Worm (Caenorhabditis elegans) whole organism, L1 larva: ENCODE measurements around the gene rps-11.

Experiments
- blmp-1 ChIP-seq: fragments of 150-350 bp; optimal IDR thresholded peaks from 2 replicates; lab custom pipeline; 2014; ENCODE audit warnings: missing biosample characterization, missing genetic modification characterization
- egl-27 ChIP-seq, 2 experiments: fragments of 150-350 bp in 1 of 2; sonication (generic microtip); optimal IDR thresholded peaks; 3 replicates each; lab custom pipeline; 2017 to 2018; ENCODE audit warnings: missing biosample characterization in 2 of 2, missing genetic modification characterization in 2 of 2, missing genetic modification reagents in 2 of 2
- jun-1 ChIP-seq: fragments of 150-350 bp; optimal IDR thresholded peaks from 2 replicates; lab custom pipeline; 2014; ENCODE audit warnings: missing biosample characterization, missing genetic modification reagents, missing genetic modification characterization
- mdl-1 ChIP-seq, 2 experiments: fragments of 150-350 bp; optimal IDR thresholded peaks; 2 replicates each; lab custom pipeline; 2014 to 2017; ENCODE audit warnings: missing biosample characterization in 2 of 2, missing genetic modification characterization in 2 of 2, inconsistent platforms in 1 of 2
- nhr-12 ChIP-seq: sonication (generic microtip); optimal IDR thresholded peaks from 2 replicates; lab custom pipeline; 2017; ENCODE audit warnings: missing biosample characterization, missing genetic modification characterization
- unc-62 ChIP-seq: fragments of 150-350 bp; optimal IDR thresholded peaks from 2 replicates; lab custom pipeline; 2014; ENCODE audit warnings: missing biosample characterization, missing genetic modification reagents, missing genetic modification characterization
- vab-15 ChIP-seq: sonication (generic microtip); optimal IDR thresholded peaks from 2 replicates; lab custom pipeline; 2017; ENCODE audit warnings: missing genotype, mild to moderate bottlenecking, missing genetic modification characterization, missing compliant biosample characterization
- zag-1 ChIP-seq: fragments of 150-350 bp; optimal IDR thresholded peaks from 2 replicates; lab custom pipeline; 2014; ENCODE audit warnings: missing biosample characterization, missing genetic modification characterization

ce11 chrIV:11592820-11593219 is 9.6 kb upstream of the rps-11 start:
- TF ChIP-seq mdl-1 (tag; optimal IDR thresholded peaks at IDR 0.05; lab: Kevin White, UChicago) (no peak), egl-27 (tag; optimal IDR thresholded peaks at IDR 0.05; lab: Kevin White, UChicago) (no peak), jun-1 (tag; lab: Kevin White, UChicago) (no peak), nhr-12 (tag; lab: Kevin White, UChicago) (no peak), zag-1 (tag; lab: Kevin White, UChicago) (no peak), blmp-1 (peak; percentile 32), vab-15 (no peak), unc-62 (GFP tag; lab: Kevin White, UChicago) (no peak)
